Worm (Caenorhabditis elegans): ENCODE data around the gene B0284.3.

Gene B0284.3

ce11 chrIII:4412108-4413009, 32.7 kb upstream of the B0284.3 start:
- TF ChIP-seq C16A3.4 (tag; optimal IDR thresholded peaks at IDR 0.05) = peak; percentile 27
- no peak for TF ChIP-seq aly-2 (tag; optimal IDR thresholded peaks at IDR 0.05)
- TF ChIP-seq egl-27 (tag; optimal IDR thresholded peaks at IDR 0.05) = peak in 1 of 2 experiments; percentile 36
- TF ChIP-seq dsc-1 (tag; optimal IDR thresholded peaks at IDR 0.05) = peak; percentile 64
- TF ChIP-seq C34B4.2 (tag; optimal IDR thresholded peaks at IDR 0.05) = no peak
- peak; percentile 60 for TF ChIP-seq nhr-47 (tag; optimal IDR thresholded peaks at IDR 0.05)
- peak; percentile 19 for TF ChIP-seq blmp-1 (tag; optimal IDR thresholded peaks at IDR 0.05)
- peak; percentile 48 for TF ChIP-seq nhr-19 (GFP tag; conservative IDR thresholded peaks at IDR 0.05)
- peak; percentile 24 for TF ChIP-seq swsn-7 (tag; optimal IDR thresholded peaks at IDR 0.05)
- TF ChIP-seq lir-3 (tag; optimal IDR thresholded peaks at IDR 0.05; ENCODE audit: poor library complexity) = peak; percentile 5
- peak; percentile 6 to 41 for TF ChIP-seq lin-35 (GFP tag; optimal IDR thresholded peaks at IDR 0.05)
- TF ChIP-seq egl-13 (tag; optimal IDR thresholded peaks at IDR 0.05) = no peak
- TF ChIP-seq unc-130 (tag; optimal IDR thresholded peaks at IDR 0.05) = peak; percentile 3
- no peak for TF ChIP-seq vab-15 (tag; optimal IDR thresholded peaks at IDR 0.05)
- TF ChIP-seq elt-2 (tag; optimal IDR thresholded peaks at IDR 0.05) = peak; percentile 20
- no peak for TF ChIP-seq nhr-28 (tag; optimal IDR thresholded peaks at IDR 0.05)
- peak; percentile 39 for TF ChIP-seq nhr-90 (tag; optimal IDR thresholded peaks at IDR 0.05; ENCODE audit: poor library complexity)
- TF ChIP-seq fkh-4 (tag; optimal IDR thresholded peaks at IDR 0.05; ENCODE audit: borderline replicate concordance) = no peak
- TF ChIP-seq snu-23 (GFP tag; optimal IDR thresholded peaks at IDR 0.05) = peak; percentile 78
- TF ChIP-seq ceh-82 (tag; optimal IDR thresholded peaks at IDR 0.05) = peak; percentile 2 to 35 (median 28)
- peak; percentile 19 for TF ChIP-seq F16B12.6 (tag; optimal IDR thresholded peaks at IDR 0.05)
- no peak for TF ChIP-seq ets-5 (GFP tag; IDR thresholded peaks at IDR 0.05)
- TF ChIP-seq rnt-1 (tag; optimal IDR thresholded peaks at IDR 0.05) = peak; percentile 48
- peak; percentile 29 for TF ChIP-seq xbp-1 (tag; optimal IDR thresholded peaks at IDR 0.05)
- peak; percentile 88 for TF ChIP-seq lin-14 (GFP tag; optimal IDR thresholded peaks at IDR 0.05)
- peak; percentile 26 to 33 for TF ChIP-seq efl-1 (optimal IDR thresholded peaks at IDR 0.05)
- TF ChIP-seq efl-1 (GFP tag; optimal IDR thresholded peaks at IDR 0.05 in 1 of 2) = peak in 1 of 2 experiments; percentile 28
- peak; percentile 1 for TF ChIP-seq ztf-4 (tag; optimal IDR thresholded peaks at IDR 0.05)
- TF ChIP-seq skn-1 (tag; optimal IDR thresholded peaks at IDR 0.05) = peak; percentile 10
- TF ChIP-seq nhr-76 (tag; optimal IDR thresholded peaks at IDR 0.05) = no peak
- TF ChIP-seq isw-1 (GFP tag; IDR thresholded peaks at IDR 0.05) = no peak
- TF ChIP-seq nhr-71 (tag; optimal IDR thresholded peaks at IDR 0.05) = peak; percentile 92
- no peak for TF ChIP-seq fkh-10 (GFP tag; optimal IDR thresholded peaks at IDR 0.05)
- TF ChIP-seq mdl-1 (tag; optimal IDR thresholded peaks at IDR 0.05) = peak in 1 of 2 experiments; percentile 43
- TF ChIP-seq nhr-20 (tag; optimal IDR thresholded peaks at IDR 0.05) = peak; percentile 83
- TF ChIP-seq snpc-4 (tag; optimal IDR thresholded peaks at IDR 0.05) = peak; percentile 31
- peak; percentile 2 to 41 (median 4) for TF ChIP-seq dpl-1 (GFP tag; optimal IDR thresholded peaks at IDR 0.05)
- no peak for TF ChIP-seq mep-1 (tag; optimal IDR thresholded peaks at IDR 0.05)
- peak; percentile 80 for TF ChIP-seq nhr-85 (tag)
- TF ChIP-seq tbx-2 (tag; optimal IDR thresholded peaks at IDR 0.05) = peak; percentile 42
- peak; percentile 27 to 52 for TF ChIP-seq lsy-2 (tag; optimal IDR thresholded peaks at IDR 0.05)
- TF ChIP-seq ceh-63 (GFP tag; optimal IDR thresholded peaks at IDR 0.05) = no peak
